In the genomic region with DNA sequence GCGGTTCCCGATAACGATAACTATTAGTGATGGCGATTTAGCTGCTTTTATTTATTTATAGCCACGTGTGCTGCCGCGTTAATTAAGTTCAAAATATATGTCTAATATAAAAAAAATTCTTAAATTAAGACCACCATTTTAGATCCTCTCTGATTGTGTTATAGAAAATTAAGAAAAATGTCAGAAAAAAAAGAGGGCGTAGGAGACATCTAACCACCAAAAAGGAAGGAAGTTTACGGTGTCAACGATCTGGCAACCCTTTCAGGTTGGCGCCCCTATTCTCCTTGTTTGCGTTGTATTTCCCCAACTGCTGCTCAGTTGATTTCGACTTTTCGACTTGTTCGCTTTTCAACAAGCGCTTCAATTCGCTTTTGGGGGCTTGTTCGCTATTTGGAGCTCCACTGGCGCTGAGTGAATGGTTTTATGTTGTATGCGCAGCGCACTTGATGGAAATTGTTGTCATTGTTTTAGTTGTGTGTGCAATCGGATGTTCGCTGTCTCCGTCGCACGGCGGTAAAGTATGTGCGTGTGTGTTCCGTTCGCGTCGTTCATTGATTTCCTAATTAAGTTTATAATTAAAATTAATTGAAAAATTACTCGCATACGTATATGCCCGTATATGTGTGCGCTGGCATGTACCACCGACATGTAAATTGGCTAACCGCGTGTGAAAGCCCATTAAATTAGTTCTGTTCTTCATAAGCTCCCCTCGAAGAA, we compare ENCODE assay signal across 1 fruit fly cellular context.
TF ChIP-seq lines count a peak whose summit lies in the region.

Gene CG3434, minus strand, starts transcription at position 25 of the 717 bp plus-strand sequence.
Gene CG44838, plus strand, starts transcription at position 276 of the 717 bp plus-strand sequence.

TF ChIP-seq in whole organism, embryonic, 481 proteins besides CTCF, POLR2A, EP300 and RAD21 (continued from another document and continues in another):
- TF ChIP-seq PHDP (tag; optimal IDR thresholded peaks at IDR 0.05; lab: Kevin White, UChicago), result peak; percentile 81
- TF ChIP-seq CG15696 (tag; optimal IDR thresholded peaks at IDR 0.05; lab: Kevin White, UChicago), result peak; percentile 84
- TF ChIP-seq Hand (GFP tag; optimal IDR thresholded peaks at IDR 0.05; lab: Kevin White, UChicago), result peak; percentile 66
- TF ChIP-seq CG18262 (tag; optimal IDR thresholded peaks at IDR 0.05; lab: Kevin White, UChicago), result peak; percentile 80
- TF ChIP-seq Opbp (GFP tag; IDR thresholded peaks at IDR 0.05; lab: Robert Waterston, UW; ENCODE audit: partially characterized antibody), result no peak; the same call in 2 of the 3 replicates
- peak; percentile 68 for TF ChIP-seq fd3F (GFP tag; optimal IDR thresholded peaks at IDR 0.05; lab: Kevin White, UChicago)
- TF ChIP-seq sna (GFP tag; IDR thresholded peaks at IDR 0.05; lab: Robert Waterston, UW; ENCODE audit: partially characterized antibody), result no peak
- TF ChIP-seq Dref (GFP tag; IDR thresholded peaks at IDR 0.05; lab: Robert Waterston, UW), result peak; percentile 66
- TF ChIP-seq ap (GFP tag; IDR thresholded peaks at IDR 0.05; lab: Robert Waterston, UW), result peak; percentile 35; the same call in 1 of the 2 replicates
- TF ChIP-seq Fer3 (tag; optimal IDR thresholded peaks at IDR 0.05; lab: Kevin White, UChicago), result peak; percentile 71
- no peak for TF ChIP-seq yki (optimal IDR thresholded peaks at IDR 0.05; lab: Kevin White, UChicago)
- peak; percentile 66 to 81 for TF ChIP-seq Hr51 (GFP tag; optimal IDR thresholded peaks at IDR 0.05; lab: Kevin White, UChicago)
- TF ChIP-seq CG1792 (GFP tag; optimal IDR thresholded peaks at IDR 0.05; lab: Kevin White, UChicago), result peak; percentile 67
- peak; percentile 86 for TF ChIP-seq Xrp1 (GFP tag; IDR thresholded peaks at IDR 0.05; lab: Robert Waterston, UW)
- TF ChIP-seq CG2889 (GFP tag; IDR thresholded peaks at IDR 0.05; lab: Robert Waterston, UW), result peak; percentile 60; the same call in 2 of the 3 replicates
- peak; percentile 48 for TF ChIP-seq grn (GFP tag; optimal IDR thresholded peaks at IDR 0.05; lab: Kevin White, UChicago)
- TF ChIP-seq CG13287 (GFP tag; IDR thresholded peaks at IDR 0.05; lab: Robert Waterston, UW; ENCODE audit: partially characterized antibody), result peak; percentile 67
- TF ChIP-seq Lhr (GFP tag; optimal IDR thresholded peaks at IDR 0.05; lab: Kevin White, UChicago), result peak; percentile 70
- TF ChIP-seq NC2β (GFP tag; optimal IDR thresholded peaks at IDR 0.05; lab: Kevin White, UChicago), result peak; percentile 73
- TF ChIP-seq CG12155 (GFP tag; optimal IDR thresholded peaks at IDR 0.05; lab: Kevin White, UChicago), result peak; percentile 86
- peak; percentile 76 for TF ChIP-seq mam (GFP tag; optimal IDR thresholded peaks at IDR 0.05; lab: Kevin White, UChicago)
- peak; percentile 96 for TF ChIP-seq phol (tag; optimal IDR thresholded peaks at IDR 0.05; lab: Kevin White, UChicago)
- TF ChIP-seq Ssrp (tag; optimal IDR thresholded peaks at IDR 0.05; lab: Kevin White, UChicago), result peak; percentile 75
- TF ChIP-seq CG8089 (GFP tag; optimal IDR thresholded peaks at IDR 0.05; lab: Kevin White, UChicago), result no peak
- TF ChIP-seq CG31224 (GFP tag; IDR thresholded peaks at IDR 0.05; lab: Robert Waterston, UW), result no peak; the same call in 1 of the 2 replicates
- TF ChIP-seq so (GFP tag; IDR thresholded peaks at IDR 0.05; lab: Robert Waterston, UW), result no peak
- TF ChIP-seq twi (tag; optimal IDR thresholded peaks at IDR 0.05; lab: Kevin White, UChicago), result peak; percentile 61
- peak; percentile 58 for TF ChIP-seq Drgx (GFP tag; IDR thresholded peaks at IDR 0.05; lab: Robert Waterston, UW)
- peak; percentile 58 for TF ChIP-seq Asciz (GFP tag; optimal IDR thresholded peaks at IDR 0.05; lab: Kevin White, UChicago)
- peak; percentile 58 for TF ChIP-seq CG7928 (GFP tag; optimal IDR thresholded peaks at IDR 0.05; lab: Kevin White, UChicago)
- TF ChIP-seq Scr (GFP tag; IDR thresholded peaks at IDR 0.05; lab: Robert Waterston, UW; ENCODE audit: partially characterized antibody), result peak; percentile 33
- TF ChIP-seq CG11695 (GFP tag; IDR thresholded peaks at IDR 0.05; lab: Robert Waterston, UW), result peak; percentile 67; the same call in 2 of the 3 replicates
- peak; percentile 79 for TF ChIP-seq CG11504 (tag; optimal IDR thresholded peaks at IDR 0.05; lab: Kevin White, UChicago)
- TF ChIP-seq gem (tag; optimal IDR thresholded peaks at IDR 0.05; lab: Kevin White, UChicago), result peak; percentile 88
- TF ChIP-seq Sry-β (GFP tag; optimal IDR thresholded peaks at IDR 0.05; lab: Kevin White, UChicago), result peak; percentile 97
- no peak for TF ChIP-seq gsb (GFP tag; IDR thresholded peaks at IDR 0.05; lab: Robert Waterston, UW)
- peak; percentile 81 for TF ChIP-seq Jarid2 (GFP tag; optimal IDR thresholded peaks at IDR 0.05; lab: Kevin White, UChicago)
- TF ChIP-seq maf-S (GFP tag; optimal IDR thresholded peaks at IDR 0.05; lab: Kevin White, UChicago), result peak; percentile 35
- peak; percentile 72 for TF ChIP-seq Nf-YB (GFP tag; optimal IDR thresholded peaks at IDR 0.05; lab: Kevin White, UChicago)
- peak; percentile 80 for TF ChIP-seq Ptx1 (GFP tag; IDR thresholded peaks at IDR 0.05; lab: Robert Waterston, UW)
- peak; percentile 80 for TF ChIP-seq abd-A (tag; optimal IDR thresholded peaks at IDR 0.05; lab: Kevin White, UChicago)
- TF ChIP-seq knrl (GFP tag; IDR thresholded peaks at IDR 0.05; lab: Robert Waterston, UW; ENCODE audit: partially characterized antibody), result 0 out of 3 replicates have a peak, but pooled peaks have one; percentile 18
- TF ChIP-seq CG4360 (GFP tag; IDR thresholded peaks at IDR 0.05; lab: Robert Waterston, UW), result 0 out of 2 replicates have a peak, but pooled peaks have one; percentile 34
- TF ChIP-seq sens-2 (GFP tag; IDR thresholded peaks at IDR 0.05; lab: Robert Waterston, UW), result no peak
- TF ChIP-seq CG13123 (GFP tag; optimal IDR thresholded peaks at IDR 0.05; lab: Kevin White, UChicago), result peak; percentile 74
- TF ChIP-seq CG17385 (GFP tag; optimal IDR thresholded peaks at IDR 0.05; lab: Kevin White, UChicago), result peak; percentile 73
- no peak for TF ChIP-seq pb (GFP tag; optimal IDR thresholded peaks at IDR 0.05; lab: Kevin White, UChicago)
- TF ChIP-seq CG31441 (GFP tag; IDR thresholded peaks at IDR 0.05; lab: Robert Waterston, UW), result peak; percentile 87
- TF ChIP-seq tgo (GFP tag; IDR thresholded peaks at IDR 0.05; lab: Robert Waterston, UW), result peak; percentile 64
- TF ChIP-seq bbx (GFP tag; IDR thresholded peaks at IDR 0.05; lab: Robert Waterston, UW; ENCODE audit: partially characterized antibody), result peak; percentile 25; the same call in 1 of the 2 replicates
- TF ChIP-seq dm (GFP tag; optimal IDR thresholded peaks at IDR 0.05; lab: Kevin White, UChicago), result peak; percentile 75
- TF ChIP-seq hb (GFP tag; IDR thresholded peaks at IDR 0.05; lab: Robert Waterston, UW; ENCODE audit: partially characterized antibody), result no peak
- peak; percentile 76 for TF ChIP-seq dysf (GFP tag; IDR thresholded peaks at IDR 0.05; lab: Robert Waterston, UW)
- peak; percentile 76; the same call in 1 of the 2 replicates for TF ChIP-seq CG6272 (GFP tag; IDR thresholded peaks at IDR 0.05; lab: Robert Waterston, UW)
- peak; percentile 55 for TF ChIP-seq CG8944 (GFP tag; optimal IDR thresholded peaks at IDR 0.05; lab: Kevin White, UChicago)
- peak; percentile 45 for TF ChIP-seq CG10274 (GFP tag; optimal IDR thresholded peaks at IDR 0.05; lab: Kevin White, UChicago)
- no peak for TF ChIP-seq crol (GFP tag; IDR thresholded peaks at IDR 0.05; lab: Robert Waterston, UW)
- TF ChIP-seq ase (GFP tag; IDR thresholded peaks at IDR 0.05; lab: Robert Waterston, UW), result peak; percentile 73
- TF ChIP-seq CG18619 (GFP tag; optimal IDR thresholded peaks at IDR 0.05; lab: Kevin White, UChicago), result peak; percentile 76
- TF ChIP-seq eve (GFP tag; optimal IDR thresholded peaks at IDR 0.05; lab: Kevin White, UChicago), result no peak
- peak; percentile 72 for TF ChIP-seq NfI (GFP tag; optimal IDR thresholded peaks at IDR 0.05; lab: Kevin White, UChicago)
- TF ChIP-seq lmd (GFP tag; IDR thresholded peaks at IDR 0.05; lab: Robert Waterston, UW), result peak; percentile 70
- TF ChIP-seq CG15514 (GFP tag; optimal IDR thresholded peaks at IDR 0.05; lab: Kevin White, UChicago), result peak; percentile 90
- peak; percentile 68; the same call in 2 of the 3 replicates for TF ChIP-seq zfh1 (GFP tag; IDR thresholded peaks at IDR 0.05; lab: Robert Waterston, UW)
- peak; percentile 26 for TF ChIP-seq Hmx (GFP tag; optimal IDR thresholded peaks at IDR 0.05; lab: Kevin White, UChicago)
- TF ChIP-seq HLHmδ (GFP tag; optimal IDR thresholded peaks at IDR 0.05; lab: Kevin White, UChicago), result no peak
- peak; percentile 48 for TF ChIP-seq nau (GFP tag; optimal IDR thresholded peaks at IDR 0.05; lab: Kevin White, UChicago)
- TF ChIP-seq amos (GFP tag; IDR thresholded peaks at IDR 0.05; lab: Robert Waterston, UW; ENCODE audit: partially characterized antibody), result no peak; the same call in 1 of the 2 replicates
- no peak for TF ChIP-seq pita (GFP tag; optimal IDR thresholded peaks at IDR 0.05; lab: Kevin White, UChicago)
- TF ChIP-seq CG8765 (GFP tag; IDR thresholded peaks at IDR 0.05; lab: Robert Waterston, UW), result peak; percentile 64
- TF ChIP-seq CG7271 (tag; optimal IDR thresholded peaks at IDR 0.05; lab: Kevin White, UChicago), result peak; percentile 23
- TF ChIP-seq gce (GFP tag; IDR thresholded peaks at IDR 0.05; lab: Robert Waterston, UW), result no peak
- TF ChIP-seq CG11456 (GFP tag; IDR thresholded peaks at IDR 0.05; lab: Robert Waterston, UW), result peak; percentile 79
- TF ChIP-seq oc (tag; optimal IDR thresholded peaks at IDR 0.05; lab: Kevin White, UChicago), result peak; percentile 49
- TF ChIP-seq gt (GFP tag; IDR thresholded peaks at IDR 0.05; lab: Robert Waterston, UW), result no peak
- peak; percentile 15 for TF ChIP-seq fd64A (GFP tag; optimal IDR thresholded peaks at IDR 0.05; lab: Kevin White, UChicago)
- peak; percentile 57 for TF ChIP-seq Aef1 (GFP tag; IDR thresholded peaks at IDR 0.05; lab: Robert Waterston, UW)
- peak; percentile 47 for TF ChIP-seq CG8281 (tag; optimal IDR thresholded peaks at IDR 0.05; lab: Kevin White, UChicago)
- TF ChIP-seq Dip3 (GFP tag; optimal IDR thresholded peaks at IDR 0.05; lab: Kevin White, UChicago), result peak; percentile 48
- TF ChIP-seq Med (GFP tag; lab: Kevin White, UChicago), result peak; percentile 92
- peak; percentile 74 for TF ChIP-seq CG18764 (GFP tag; optimal IDR thresholded peaks at IDR 0.05; lab: Kevin White, UChicago)
- peak; percentile 86 for TF ChIP-seq CG17361 (GFP tag; IDR thresholded peaks at IDR 0.05; lab: Robert Waterston, UW)
- TF ChIP-seq CG15269 (tag; optimal IDR thresholded peaks at IDR 0.05; lab: Kevin White, UChicago), result peak; percentile 85
- peak; percentile 83 for TF ChIP-seq CG2678 (tag; optimal IDR thresholded peaks at IDR 0.05; lab: Kevin White, UChicago)
- TF ChIP-seq CG17612 (GFP tag; IDR thresholded peaks at IDR 0.05; lab: Robert Waterston, UW), result no peak
- TF ChIP-seq CG9727 (GFP tag; optimal IDR thresholded peaks at IDR 0.05; lab: Kevin White, UChicago), result peak; percentile 86
- TF ChIP-seq scrt (GFP tag; optimal IDR thresholded peaks at IDR 0.05; lab: Kevin White, UChicago), result peak; percentile 75
- TF ChIP-seq CG3726 (GFP tag; IDR thresholded peaks at IDR 0.05; lab: Robert Waterston, UW), result no peak
- peak; percentile 69 for TF ChIP-seq HLH54F (GFP tag; optimal IDR thresholded peaks at IDR 0.05; lab: Kevin White, UChicago)
- no peak for TF ChIP-seq emc (GFP tag; optimal IDR thresholded peaks at IDR 0.05; lab: Kevin White, UChicago)
- no peak for TF ChIP-seq D (optimal IDR thresholded peaks at IDR 0.05; lab: Kevin White, UChicago)
- TF ChIP-seq D (GFP tag; optimal IDR thresholded peaks at IDR 0.05; lab: Kevin White, UChicago), result peak; percentile 70
- peak; percentile 25 for TF ChIP-seq CG9797 (GFP tag; optimal IDR thresholded peaks at IDR 0.05; lab: Kevin White, UChicago)
- peak; percentile 47 for TF ChIP-seq lbe (GFP tag; optimal IDR thresholded peaks at IDR 0.05; lab: Kevin White, UChicago)
- TF ChIP-seq Bdp1 (GFP tag; optimal IDR thresholded peaks at IDR 0.05; lab: Kevin White, UChicago), result peak; percentile 77
- TF ChIP-seq CG14441 (GFP tag; IDR thresholded peaks at IDR 0.05; lab: Robert Waterston, UW), result peak; percentile 76
- peak; percentile 66 for TF ChIP-seq CG13624 (GFP tag; optimal IDR thresholded peaks at IDR 0.05; lab: Kevin White, UChicago)
- TF ChIP-seq CG15011 (GFP tag; optimal IDR thresholded peaks at IDR 0.05; lab: Kevin White, UChicago), result peak; percentile 54
- TF ChIP-seq Rx (GFP tag; IDR thresholded peaks at IDR 0.05; lab: Robert Waterston, UW), result peak; percentile 53; the same call in 1 of the 2 replicates
- TF ChIP-seq ham (GFP tag; IDR thresholded peaks at IDR 0.05; lab: Robert Waterston, UW), result no peak
- TF ChIP-seq Gsc (GFP tag; IDR thresholded peaks at IDR 0.05; lab: Robert Waterston, UW), result no peak; the same call in 1 of the 2 replicates
- peak; percentile 48 for TF ChIP-seq pzg (GFP tag; optimal IDR thresholded peaks at IDR 0.05; lab: Kevin White, UChicago)
- TF ChIP-seq chinmo (GFP tag; IDR thresholded peaks at IDR 0.05; lab: Robert Waterston, UW; ENCODE audit: partially characterized antibody), result peak; percentile 77; the same call in 1 of the 4 replicates
- TF ChIP-seq CG17829 (tag; optimal IDR thresholded peaks at IDR 0.05; lab: Kevin White, UChicago), result peak; percentile 83
- peak; percentile 55 for TF ChIP-seq Gug (GFP tag; IDR thresholded peaks at IDR 0.05; lab: Robert Waterston, UW)
- peak; percentile 83 for TF ChIP-seq CG8290 (GFP tag; optimal IDR thresholded peaks at IDR 0.05; lab: Kevin White, UChicago)
- peak; percentile 27 to 81 for TF ChIP-seq CG8290 (tag; optimal IDR thresholded peaks at IDR 0.05; lab: Kevin White, UChicago)
- TF ChIP-seq CG31365 (tag; optimal IDR thresholded peaks at IDR 0.05; lab: Kevin White, UChicago), result no peak
- TF ChIP-seq Fer2 (tag; optimal IDR thresholded peaks at IDR 0.05; lab: Kevin White, UChicago), result peak; percentile 69
- TF ChIP-seq Ets97D (GFP tag; optimal IDR thresholded peaks at IDR 0.05; lab: Kevin White, UChicago), result peak; percentile 78
- peak; percentile 58 for TF ChIP-seq YL-1 (GFP tag; optimal IDR thresholded peaks at IDR 0.05; lab: Kevin White, UChicago)
- TF ChIP-seq CG9609 (GFP tag; optimal IDR thresholded peaks at IDR 0.05; lab: Kevin White, UChicago), result peak; percentile 53
- peak; percentile 63 for TF ChIP-seq CG3407 (GFP tag; optimal IDR thresholded peaks at IDR 0.05; lab: Kevin White, UChicago)
- TF ChIP-seq esg (GFP tag; conservative IDR thresholded peaks at IDR 0.05; lab: Robert Waterston, UW), result peak; percentile 65
- TF ChIP-seq tna (GFP tag; IDR thresholded peaks at IDR 0.05; lab: Robert Waterston, UW; ENCODE audit: partially characterized antibody), result no peak
- TF ChIP-seq pros (GFP tag; optimal IDR thresholded peaks at IDR 0.05; lab: Kevin White, UChicago), result peak; percentile 17
- TF ChIP-seq rib (GFP tag; IDR thresholded peaks at IDR 0.05; lab: Robert Waterston, UW), result no peak
- peak; percentile 71 for TF ChIP-seq Sox100B (GFP tag; optimal IDR thresholded peaks at IDR 0.05; lab: Kevin White, UChicago)
- peak; percentile 85 for TF ChIP-seq Rfx (GFP tag; IDR thresholded peaks at IDR 0.05; lab: Robert Waterston, UW)
